Worm (Caenorhabditis elegans): ENCODE results near the gene srh-277.

Gene srh-277

ce11 chrV:16214505-16214904 is 31.5 kb downstream of the srh-277 start, which contains the start of gene F11A5.9:
TSS of gene F11A5.9 (plus strand) at chrV:16214890.
- no peak for TF ChIP-seq unc-3 (GFP tag; conservative IDR thresholded peaks at IDR 0.05)
- TF ChIP-seq unc-3 (tag; optimal IDR thresholded peaks at IDR 0.05) = no peak
- TF ChIP-seq hlh-8 (tag; optimal IDR thresholded peaks at IDR 0.05) = no peak
- TF ChIP-seq nfya-1 (tag; optimal IDR thresholded peaks at IDR 0.05) = no peak
- no peak for TF ChIP-seq hlh-30 (tag; optimal IDR thresholded peaks at IDR 0.05; ENCODE audit: insufficient read depth)
- no peak for TF ChIP-seq hlh-6 (tag; optimal IDR thresholded peaks at IDR 0.05)
- no peak for TF ChIP-seq ceh-6 (GFP tag; optimal IDR thresholded peaks at IDR 0.05)

- TF ChIP-seq pros-1 (tag; optimal IDR thresholded peaks at IDR 0.05) (no peak), ceh-30 (tag; optimal IDR thresholded peaks at IDR 0.05) (no peak), nfya-1 (tag; optimal IDR thresholded peaks at IDR 0.05) (no peak), unc-55 (GFP tag; optimal IDR thresholded peaks at IDR 0.05) (no peak), C38D4.7 (GFP tag; optimal IDR thresholded peaks at IDR 0.05) (no peak), hlh-15 (tag; optimal IDR thresholded peaks at IDR 0.05) (no peak), lin-11 (tag; optimal IDR thresholded peaks at IDR 0.05) (no peak), nhr-11 (tag; optimal IDR thresholded peaks at IDR 0.05) (no peak), gmeb-2 (tag; optimal IDR thresholded peaks at IDR 0.05) (no peak), unc-3 (GFP tag; conservative IDR thresholded peaks at IDR 0.05) (no peak), unc-3 (tag; optimal IDR thresholded peaks at IDR 0.05) (no peak), unc-42 (tag; optimal IDR thresholded peaks at IDR 0.05) (no peak), ttx-3 (tag; optimal IDR thresholded peaks at IDR 0.05) (no peak), ceh-2 (tag; optimal IDR thresholded peaks at IDR 0.05) (no peak)
These were observed 35.5 kb downstream of the srh-277 start, which contains the start of gene F11A5.15 for ce11 chrV:16218522-16218921. TSS of gene F11A5.15 (minus strand) at chrV:16218622.

- no peak for TF ChIP-seq elt-2 (tag; optimal IDR thresholded peaks at IDR 0.05)
- TF ChIP-seq zip-5 (tag; optimal IDR thresholded peaks at IDR 0.05) = no peak
- no peak for TF ChIP-seq ceh-45 (GFP tag; IDR thresholded peaks at IDR 0.05)
- no peak for TF ChIP-seq unc-55 (GFP tag; optimal IDR thresholded peaks at IDR 0.05)
- no peak for TF ChIP-seq F13H6.1 (tag; optimal IDR thresholded peaks at IDR 0.05)
- no peak for TF ChIP-seq odd-2 (tag; optimal IDR thresholded peaks at IDR 0.05)
- no peak for TF ChIP-seq npax-4 (tag; optimal IDR thresholded peaks at IDR 0.05)
- TF ChIP-seq unc-86 (tag; optimal IDR thresholded peaks at IDR 0.05) = no peak
- no peak for TF ChIP-seq fkh-10 (GFP tag; optimal IDR thresholded peaks at IDR 0.05)
- no peak for TF ChIP-seq pha-2 (tag; optimal IDR thresholded peaks at IDR 0.05)
- no peak for TF ChIP-seq T23F11.4 (GFP tag; optimal IDR thresholded peaks at IDR 0.05)
- TF ChIP-seq fax-1 (tag; optimal IDR thresholded peaks at IDR 0.05) = no peak
These were observed 36.1 kb downstream of the srh-277 start, which contains the start of gene glc-1 for ce11 chrV:16218972-16219757. TSS of gene glc-1 (plus strand) at chrV:16219634.

ce11 chrV:16220020-16220419 is 37.0 kb downstream of the srh-277 start:
- TF ChIP-seq ceh-30 (tag; optimal IDR thresholded peaks at IDR 0.05) (no peak), sox-2 (GFP tag; IDR thresholded peaks at IDR 0.05) (no peak), ceh-14 (tag; optimal IDR thresholded peaks at IDR 0.05) (no peak), nfya-1 (tag; optimal IDR thresholded peaks at IDR 0.05) (no peak), pag-3 (tag; optimal IDR thresholded peaks at IDR 0.05; ENCODE audit: borderline replicate concordance) (no peak), hlh-6 (tag; optimal IDR thresholded peaks at IDR 0.05) (no peak), K02D7.2 (tag; optimal IDR thresholded peaks at IDR 0.05) (no peak), F13H6.1 (tag; optimal IDR thresholded peaks at IDR 0.05) (no peak), pha-4 (tag; optimal IDR thresholded peaks at IDR 0.05) (no peak), pros-1 (tag; optimal IDR thresholded peaks at IDR 0.05) (no peak), elt-4 (tag; optimal IDR thresholded peaks at IDR 0.05) (no peak), Y22D7AL.16 (tag; optimal IDR thresholded peaks at IDR 0.05) (no peak), gmeb-2 (tag; optimal IDR thresholded peaks at IDR 0.05) (no peak), pqm-1 (tag; optimal IDR thresholded peaks at IDR 0.05) (no peak), unc-55 (GFP tag; optimal IDR thresholded peaks at IDR 0.05) (no peak), C38D4.7 (GFP tag; optimal IDR thresholded peaks at IDR 0.05) (no peak), ceh-6 (GFP tag; optimal IDR thresholded peaks at IDR 0.05) (no peak)
